Fruit fly (Drosophila melanogaster) whole organism, embryonic: Measurements from ENCODE around the gene AP-2mu.

Experiments
- BEAF-32 ChIP-seq: fragments of 200-800 bp; sonication (Bioruptor generic); optimal IDR thresholded peaks from 3 replicates; lab custom pipeline; 2017; ENCODE audit warnings: missing biosample characterization, missing genetic modification characterization, mild to moderate bottlenecking, moderate library complexity, missing genetic modification reagents
- Bgb ChIP-seq: fragments of 200-800 bp; sonication (Bioruptor generic); IDR thresholded peaks from 2 replicates; pipeline ENCODE4 v1.3.6; 2022; ENCODE audit warnings: missing biosample characterization, missing genetic modification characterization; ENCODE audit not compliant: partially characterized antibody
- Blimp-1 ChIP-seq: fragments of 200-800 bp; sonication (Bioruptor generic); optimal IDR thresholded peaks from 3 replicates; lab custom pipeline; 2018; ENCODE audit warnings: missing biosample characterization, missing genetic modification characterization, mild to moderate bottlenecking, moderate library complexity, missing genetic modification reagents
- CG11093 ChIP-seq: fragments of 200-800 bp; sonication (Bioruptor generic); IDR thresholded peaks from 3 replicates; pipeline ENCODE4 v1.3.6; 2022; ENCODE audit warnings: missing biosample characterization, missing genetic modification characterization
- CG11456 ChIP-seq: fragments of 200-800 bp; sonication (Bioruptor generic); IDR thresholded peaks from 3 replicates; pipeline ENCODE4 v1.3.6; 2022; ENCODE audit warnings: missing biosample characterization, missing genetic modification characterization
- CG12769 ChIP-seq: fragments of 200-800 bp; sonication (Bioruptor generic); optimal IDR thresholded peaks from 2 replicates; lab custom pipeline; 2019; ENCODE audit warnings: missing biosample characterization, mild to moderate bottlenecking, missing genetic modification characterization, moderate library complexity
- CG13424 ChIP-seq: fragments of 200-800 bp; sonication (Bioruptor generic); optimal IDR thresholded peaks from 2 replicates; lab custom pipeline; 2019; ENCODE audit warnings: missing biosample characterization, mild to moderate bottlenecking, missing genetic modification characterization, moderate library complexity
- CG13894 ChIP-seq: fragments of 200-800 bp; sonication (Bioruptor generic); optimal IDR thresholded peaks from 3 replicates; lab custom pipeline; 2018; ENCODE audit warnings: missing biosample characterization, mild to moderate bottlenecking, missing genetic modification characterization, moderate library complexity
- CG14050 ChIP-seq: fragments of 200-800 bp; sonication (Bioruptor generic); IDR thresholded peaks from 3 replicates; pipeline ENCODE4 v1.3.6; 2022; ENCODE audit warnings: missing biosample characterization, missing genetic modification characterization
- CG1529 ChIP-seq: fragments of 200-800 bp; sonication (Bioruptor generic); optimal IDR thresholded peaks from 3 replicates; lab custom pipeline; 2018; ENCODE audit warnings: missing biosample characterization, missing genetic modification characterization
- CG16863 ChIP-seq: fragments of 200-800 bp; sonication (Bioruptor generic); optimal IDR thresholded peaks from 3 replicates; lab custom pipeline; 2016; ENCODE audit warnings: missing biosample characterization, missing genetic modification characterization
- CG17361 ChIP-seq: fragments of 200-800 bp; sonication (Bioruptor generic); IDR thresholded peaks from 3 replicates; pipeline ENCODE4 v1.3.6; 2022; ENCODE audit warnings: missing biosample characterization, missing genetic modification characterization
- CG2712 ChIP-seq: fragments of 200-800 bp; optimal IDR thresholded peaks from 3 replicates; lab custom pipeline; 2019; ENCODE audit warnings: missing biosample characterization, mild to moderate bottlenecking, missing genetic modification characterization, moderate library complexity
- CG31388 ChIP-seq: fragments of 200-800 bp; sonication (Bioruptor generic); optimal IDR thresholded peaks from 2 replicates; lab custom pipeline; 2016; ENCODE audit warnings: missing biosample characterization, missing genetic modification characterization
- CG31441 ChIP-seq: fragments of 200-800 bp; sonication (Bioruptor generic); IDR thresholded peaks from 2 replicates; pipeline ENCODE4 v1.3.6; 2022; ENCODE audit warnings: missing biosample characterization, missing genetic modification characterization
- CG43689 ChIP-seq: fragments of 200-800 bp; sonication (Bioruptor generic); IDR thresholded peaks from 2 replicates; pipeline ENCODE4 v1.3.6; 2022; ENCODE audit warnings: missing biosample characterization, missing genetic modification characterization
- CG9437 ChIP-seq: fragments of 200-800 bp; sonication (Bioruptor generic); optimal IDR thresholded peaks from 2 replicates; lab custom pipeline; 2018; ENCODE audit warnings: missing biosample characterization, mild to moderate bottlenecking, missing genetic modification characterization
- CHES-1-like ChIP-seq: fragments of 200-800 bp; sonication (Bioruptor generic); optimal IDR thresholded peaks from 2 replicates; lab custom pipeline; 2016; ENCODE audit warnings: missing biosample characterization, missing genetic modification characterization
- Fer1 ChIP-seq: fragments of 200-800 bp; sonication (Bioruptor generic); optimal IDR thresholded peaks from 2 replicates; lab custom pipeline; 2017; ENCODE audit warnings: missing biosample characterization, mild to moderate bottlenecking, missing genetic modification characterization
- Fer2 ChIP-seq: fragments of 200-800 bp; sonication (Bioruptor generic); optimal IDR thresholded peaks from 2 replicates; lab custom pipeline; 2018; ENCODE audit warnings: missing biosample characterization, mild to moderate bottlenecking, missing genetic modification characterization, moderate library complexity
- Hr78 ChIP-seq, 2 experiments: fragments of 200-800 bp in 1 of 2; fragments of >200 bp in 1 of 2; sonication (Bioruptor generic) in 1 of 2; optimal IDR thresholded peaks; 2 replicates each; lab custom pipeline; 2017 to 2019; ENCODE audit warnings: missing biosample characterization in 2 of 2, missing genetic modification characterization in 2 of 2, mild to moderate bottlenecking in 1 of 2, moderate library complexity in 1 of 2
- Max ChIP-seq: fragments of 200-800 bp; sonication (Bioruptor generic); optimal IDR thresholded peaks from 2 replicates; lab custom pipeline; 2016; ENCODE audit warnings: missing biosample characterization, mild to moderate bottlenecking, missing genetic modification characterization
- Neu2 ChIP-seq: fragments of 200-800 bp; sonication (Bioruptor generic); optimal IDR thresholded peaks from 3 replicates; lab custom pipeline; 2016; ENCODE audit warnings: missing biosample characterization, missing genetic modification characterization, borderline replicate concordance
- Ssrp ChIP-seq: fragments of 200-800 bp; sonication (Bioruptor generic); optimal IDR thresholded peaks from 2 replicates; lab custom pipeline; 2018; ENCODE audit warnings: missing biosample characterization, mild to moderate bottlenecking, missing genetic modification characterization, moderate library complexity
- Usf ChIP-seq: fragments of 200-800 bp; sonication (Bioruptor generic); optimal IDR thresholded peaks from 2 replicates; lab custom pipeline; 2017; ENCODE audit warnings: missing genotype, missing biosample characterization, missing genetic modification characterization
- ab ChIP-seq: fragments of 200-800 bp; sonication (Bioruptor generic); optimal IDR thresholded peaks from 2 replicates; lab custom pipeline; 2016; ENCODE audit warnings: missing biosample characterization, missing genetic modification characterization
- al ChIP-seq: fragments of 200-800 bp; sonication (Bioruptor generic); IDR thresholded peaks from 2 replicates; pipeline ENCODE4 v1.3.6; 2022; ENCODE audit warnings: missing biosample characterization, missing genetic modification characterization
- ato ChIP-seq: fragments of 200-800 bp; sonication (Bioruptor generic); IDR thresholded peaks from 2 replicates; pipeline ENCODE4 v1.3.6; 2022; ENCODE audit warnings: missing biosample characterization, missing genetic modification characterization; ENCODE audit not compliant: partially characterized antibody
- chinmo ChIP-seq: fragments of 200-800 bp; sonication (Bioruptor generic); IDR thresholded peaks from 4 replicates; pipeline ENCODE4 v1.3.6; 2022; ENCODE audit warnings: missing biosample characterization, missing genetic modification characterization; ENCODE audit not compliant: partially characterized antibody
- chm ChIP-seq: fragments of 200-800 bp; sonication (Bioruptor generic); IDR thresholded peaks from 2 replicates; pipeline ENCODE4 v1.3.6; 2022; ENCODE audit warnings: missing biosample characterization, missing genetic modification characterization
- crc ChIP-seq: fragments of 200-800 bp; sonication (Bioruptor generic); optimal IDR thresholded peaks from 2 replicates; lab custom pipeline; 2016; ENCODE audit warnings: missing biosample characterization, missing genetic modification characterization
- cwo ChIP-seq: fragments of 200-800 bp; sonication (Bioruptor generic); optimal IDR thresholded peaks from 3 replicates; lab custom pipeline; 2017; ENCODE audit warnings: missing biosample characterization, missing genetic modification characterization, mild to moderate bottlenecking, moderate library complexity, missing genetic modification reagents
- eve ChIP-seq, 2 experiments: fragments of >200 bp; optimal IDR thresholded peaks; 2 replicates each; lab custom pipeline; 2017; ENCODE audit warnings: missing biosample characterization in 2 of 2, missing genetic modification characterization in 2 of 2
- fd96Cb ChIP-seq: fragments of 200-800 bp; sonication (Bioruptor generic); optimal IDR thresholded peaks from 2 replicates; lab custom pipeline; 2018; ENCODE audit warnings: missing biosample characterization, mild to moderate bottlenecking, missing genetic modification characterization, moderate library complexity
- gro ChIP-seq: fragments of 200-800 bp; sonication (Bioruptor generic); optimal IDR thresholded peaks from 2 replicates; lab custom pipeline; 2016; ENCODE audit warnings: missing biosample characterization, missing genetic modification characterization
- inv ChIP-seq: fragments of 200-800 bp; sonication (Bioruptor generic); IDR thresholded peaks from 2 replicates; pipeline ENCODE4 v1.3.6; 2022; ENCODE audit warnings: missing biosample characterization, missing genetic modification characterization; ENCODE audit not compliant: partially characterized antibody
- jumu ChIP-seq: fragments of 200-800 bp; sonication (Bioruptor generic); optimal IDR thresholded peaks from 3 replicates; lab custom pipeline; 2016; ENCODE audit warnings: missing biosample characterization, missing genetic modification characterization
- ken ChIP-seq: fragments of 200-800 bp; sonication (Bioruptor generic); IDR thresholded peaks from 3 replicates; pipeline ENCODE4 v1.3.6; 2022; ENCODE audit warnings: missing biosample characterization, missing genetic modification characterization
- lab ChIP-seq: fragments of 200-800 bp; sonication (Bioruptor generic); optimal IDR thresholded peaks from 3 replicates; lab custom pipeline; 2017; ENCODE audit warnings: missing biosample characterization, missing genetic modification characterization, mild to moderate bottlenecking, moderate library complexity, missing genetic modification reagents
- pho ChIP-seq: fragments of 200-800 bp; sonication (Bioruptor generic); optimal IDR thresholded peaks from 2 replicates; lab custom pipeline; 2016; ENCODE audit warnings: missing biosample characterization, missing genetic modification characterization
- prd ChIP-seq, 3 experiments: fragments of >200 bp in 2 of 3; fragments of 200-800 bp in 1 of 3; sonication (Bioruptor generic) in 1 of 3; optimal IDR thresholded peaks in 2 of 3; IDR thresholded peaks in 1 of 3; 2 replicates in 2 of 3; 3 replicates in 1 of 3; pipeline versions ENCODE4 v1.3.6 to Lab custom; 2017 to 2022; ENCODE audit warnings: missing biosample characterization in 1 of 3, missing genetic modification characterization in 1 of 3
- psq ChIP-seq: fragments of 200-800 bp; sonication (Bioruptor generic); optimal IDR thresholded peaks from 2 replicates; lab custom pipeline; 2017; ENCODE audit warnings: missing biosample characterization, missing genetic modification characterization
- sc ChIP-seq, 3 experiments: fragments of >200 bp in 2 of 3; fragments of 200-800 bp in 1 of 3; sonication (Bioruptor generic) in 1 of 3; optimal IDR thresholded peaks; 2 replicates in 2 of 3; 3 replicates in 1 of 3; lab custom pipeline; 2017; ENCODE audit warnings: mild to moderate bottlenecking in 1 of 3, missing biosample characterization in 1 of 3, missing genetic modification characterization in 1 of 3, missing genetic modification reagents in 1 of 3
- slp2 ChIP-seq: fragments of 200-800 bp; sonication (Bioruptor generic); optimal IDR thresholded peaks from 2 replicates; lab custom pipeline; 2016; ENCODE audit warnings: missing biosample characterization, missing genetic modification characterization
- tup ChIP-seq: fragments of 200-800 bp; sonication (Bioruptor generic); optimal IDR thresholded peaks from 2 replicates; lab custom pipeline; 2016; ENCODE audit warnings: missing biosample characterization, mild to moderate bottlenecking, missing genetic modification characterization, moderate library complexity
- wek ChIP-seq: fragments of 200-800 bp; sonication (Bioruptor generic); optimal IDR thresholded peaks from 3 replicates; lab custom pipeline; 2018; ENCODE audit warnings: missing biosample characterization, mild to moderate bottlenecking, missing genetic modification characterization, moderate library complexity
- z ChIP-seq: fragments of 200-800 bp; sonication (Bioruptor generic); IDR thresholded peaks from 3 replicates; pipeline ENCODE4 v1.3.6; 2022; ENCODE audit warnings: missing biosample characterization, missing genetic modification characterization
- zf30C ChIP-seq: fragments of 200-800 bp; sonication (Bioruptor generic); optimal IDR thresholded peaks from 3 replicates; lab custom pipeline; 2018; ENCODE audit warnings: missing biosample characterization, mild to moderate bottlenecking, missing genetic modification characterization

AP-2mu gene

DNA sequence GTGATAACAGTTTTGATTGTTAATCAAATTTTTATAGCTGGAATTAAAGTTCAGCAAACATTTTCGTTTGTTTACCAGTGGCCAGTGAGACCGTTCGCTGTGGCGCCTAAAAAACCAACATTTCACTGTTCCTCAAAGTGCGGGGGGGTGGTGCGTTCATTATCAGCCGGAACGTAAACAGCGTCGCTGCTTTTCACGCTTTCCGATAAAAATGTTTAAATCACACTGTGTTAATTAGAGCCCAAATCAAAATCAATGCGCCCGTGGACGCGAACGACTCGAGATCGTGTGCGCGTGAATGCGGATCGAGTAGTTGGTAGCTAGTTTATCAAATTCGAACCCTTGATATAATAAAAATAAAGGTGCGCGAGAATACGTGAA, 14.4 kb upstream of the AP-2mu start, which contains the start of gene CG34376 (continued):
- TF ChIP-seq CG16863 (GFP tag; lab: Kevin White, UChicago) (no peak), CG12769 (tag; lab: Kevin White, UChicago) (no peak), ato (GFP tag; lab: Robert Waterston, UW) (peak; percentile 44; the same call in 1 of the 2 replicates), CG31388 (GFP tag; lab: Kevin White, UChicago) (no peak), BEAF-32 (peak; percentile 56), wek (GFP tag; lab: Kevin White, UChicago) (no peak), CG14050 (GFP tag; lab: Robert Waterston, UW) (peak; percentile 59; the same call in 1 of the 3 replicates), gro (peak; percentile 55), Ssrp (tag; lab: Kevin White, UChicago) (no peak), Usf (GFP tag; lab: Kevin White, UChicago) (no peak), CG11456 (peak; percentile 66; the same call in 2 of the 3 replicates), ab (GFP tag; lab: Kevin White, UChicago) (no peak), CG43689 (no peak), Bgb (peak; percentile 36; the same call in 1 of the 2 replicates), chm (GFP tag; lab: Robert Waterston, UW) (no peak), slp2 (GFP tag; lab: Kevin White, UChicago) (peak; percentile 22), CG2712 (tag; lab: Kevin White, UChicago) (peak; percentile 29), psq (GFP tag; lab: Kevin White, UChicago) (peak; percentile 85), lab (GFP tag; lab: Kevin White, UChicago) (peak; percentile 49), inv (GFP tag; lab: Robert Waterston, UW) (no peak), cwo (GFP tag; lab: Kevin White, UChicago) (no peak), prd (optimal IDR thresholded peaks at IDR 0.05; lab: Kevin White, UChicago) (no peak), prd (GFP tag; IDR thresholded peaks at IDR 0.05; lab: Robert Waterston, UW) (0 out of 3 replicates have a peak, but pooled peaks have one; percentile 4), al (GFP tag; lab: Robert Waterston, UW) (no peak; the same call in 1 of the 2 replicates), CG11093 (GFP tag; lab: Robert Waterston, UW) (no peak), jumu (no peak), CHES-1-like (GFP tag; lab: Kevin White, UChicago) (peak; percentile 26), tup (GFP tag; lab: Kevin White, UChicago) (no peak), pho (GFP tag; lab: Kevin White, UChicago) (no peak), sc (optimal IDR thresholded peaks at IDR 0.05; lab: Kevin White, UChicago) (no peak), sc (GFP tag; optimal IDR thresholded peaks at IDR 0.05; lab: Kevin White, UChicago) (no peak), Fer2 (tag; lab: Kevin White, UChicago) (no peak), Hr78 (GFP tag; optimal IDR thresholded peaks at IDR 0.05; lab: Kevin White, UChicago) (peak in 1 of 2 experiments; percentile 33), crc (GFP tag; lab: Kevin White, UChicago) (no peak), Neu2 (GFP tag; lab: Kevin White, UChicago) (no peak), Fer1 (peak; percentile 17), CG13894 (tag; lab: Kevin White, UChicago) (no peak), zf30C (GFP tag; lab: Kevin White, UChicago) (no peak), CG13424 (tag; lab: Kevin White, UChicago) (peak; percentile 47), chinmo (GFP tag; lab: Robert Waterston, UW) (0 out of 4 replicates have a peak, but pooled peaks have one; percentile 44), CG1529 (GFP tag; lab: Kevin White, UChicago) (no peak), CG9437 (GFP tag; lab: Kevin White, UChicago) (peak; percentile 76), fd96Cb (tag; lab: Kevin White, UChicago) (no peak), Max (GFP tag; lab: Kevin White, UChicago) (no peak), CG31441 (GFP tag; lab: Robert Waterston, UW) (peak; percentile 97), Blimp-1 (GFP tag; lab: Kevin White, UChicago) (no peak), eve (GFP tag; optimal IDR thresholded peaks at IDR 0.05; lab: Kevin White, UChicago) (no peak), CG17361 (GFP tag; lab: Robert Waterston, UW) (peak; percentile 68; the same call in 1 of the 3 replicates), ken (GFP tag; lab: Robert Waterston, UW) (peak; percentile 60; the same call in 2 of the 3 replicates), z (GFP tag; lab: Robert Waterston, UW) (0 out of 3 replicates have a peak, but pooled peaks have one; percentile 9)
